Worm (Caenorhabditis elegans) whole organism, early embryonic: Measurements from ENCODE around the gene pfkb-1.2.

Experiments
- B0310.2 ChIP-seq: sonication (generic microtip); optimal IDR thresholded peaks from 2 replicates; lab custom pipeline; 2016; ENCODE audit warnings: mild to moderate bottlenecking, missing genetic modification characterization, missing compliant biosample characterization
- ama-1 ChIP-seq: fragments of 150-350 bp; optimal IDR thresholded peaks from 2 replicates; lab custom pipeline; 2014
- ceh-13 ChIP-seq: fragments of 200-800 bp; sonication (Bioruptor generic); optimal IDR thresholded peaks from 2 replicates; lab custom pipeline; 2018; ENCODE audit warnings: mild to moderate bottlenecking, missing genetic modification characterization, missing compliant biosample characterization
- flt-1 ChIP-seq: fragments of 200-800 bp; sonication (Bioruptor generic); IDR thresholded peaks from 2 replicates; pipeline ENCODE4 v1.3.6; 2022; ENCODE audit warnings: missing genetic modification characterization, missing compliant biosample characterization
- pes-1 ChIP-seq: fragments of 200-800 bp; sonication (Bioruptor generic); IDR thresholded peaks from 2 replicates; pipeline ENCODE4 v1.3.6; 2022; ENCODE audit warnings: missing genetic modification reagents, missing genetic modification characterization, missing compliant biosample characterization
- sea-1 ChIP-seq: fragments of 200-800 bp; sonication (Bioruptor generic); conservative IDR thresholded peaks from 2 replicates; pipeline ENCODE4 v1.3.6; 2022; ENCODE audit warnings: missing genetic modification characterization, missing compliant biosample characterization
- tbx-37 ChIP-seq: fragments of 200-800 bp; sonication (Bioruptor generic); conservative IDR thresholded peaks from 2 replicates; pipeline ENCODE4 v1.3.6; 2022; ENCODE audit warnings: missing genetic modification reagents, missing genetic modification characterization, missing compliant biosample characterization

- TF ChIP-seq pes-1 (GFP tag; lab: Robert Waterston, UW) (no peak), sea-1 (GFP tag; lab: Robert Waterston, UW) (no peak), ama-1 (no peak), tbx-37 (GFP tag; lab: Robert Waterston, UW) (no peak), flt-1 (no peak), B0310.2 (tag; lab: Kevin White, UChicago) (no peak), ceh-13 (GFP tag; lab: Kevin White, UChicago) (no peak)
Observed at ce11 chrIV:5927805-5928204, 13.9 kb upstream of the pfkb-1.2 start.
